Worm (Caenorhabditis elegans) whole organism, late embryonic: ENCODE measurements around the gene acs-22.

Source experiments
- dve-1 ChIP-seq: sonication (generic microtip); optimal IDR thresholded peaks from 2 replicates; lab custom pipeline; 2017; ENCODE audit warnings: antibody characterized with exemption, mild to moderate bottlenecking, missing genetic modification characterization, missing compliant biosample characterization
- fax-1 ChIP-seq: sonication (generic microtip); optimal IDR thresholded peaks from 2 replicates; lab custom pipeline; 2016; ENCODE audit warnings: missing genotype, missing genetic modification characterization, missing compliant biosample characterization
- fkh-6 ChIP-seq: sonication (generic microtip); optimal IDR thresholded peaks from 2 replicates; lab custom pipeline; 2016; ENCODE audit warnings: missing genetic modification characterization, missing compliant biosample characterization
- sox-4 ChIP-seq: sonication (generic microtip); optimal IDR thresholded peaks from 2 replicates; lab custom pipeline; 2017; ENCODE audit warnings: mild to moderate bottlenecking, missing genetic modification characterization, inconsistent platforms, missing compliant biosample characterization

ce11 chrX:8957974-8958373, 27.0 kb downstream of the acs-22 start:
- TF ChIP-seq sox-4 (tag; lab: Kevin White, UChicago) (no peak), fax-1 (tag; lab: Kevin White, UChicago) (no peak), dve-1 (tag; lab: Kevin White, UChicago) (no peak), fkh-6 (tag; lab: Kevin White, UChicago) (no peak)
